Fruit fly (Drosophila melanogaster) whole organism, embryonic: Measurements from ENCODE around the gene fit.

Experiments used
- Abd-B ChIP-seq: fragments of 200-800 bp; sonication (Bioruptor generic); optimal IDR thresholded peaks from 2 replicates; lab custom pipeline; 2018; ENCODE audit warnings: missing biosample characterization, mild to moderate bottlenecking, missing genetic modification characterization, moderate library complexity
- Adf1 ChIP-seq: fragments of 200-800 bp; sonication (Bioruptor generic); IDR thresholded peaks from 2 replicates; pipeline ENCODE4 v1.3.6; 2022; ENCODE audit warnings: missing biosample characterization, missing genetic modification characterization
- Blimp-1 ChIP-seq: fragments of 200-800 bp; sonication (Bioruptor generic); optimal IDR thresholded peaks from 3 replicates; lab custom pipeline; 2018; ENCODE audit warnings: missing biosample characterization, missing genetic modification characterization, mild to moderate bottlenecking, moderate library complexity, missing genetic modification reagents
- CG10979 ChIP-seq: fragments of 200-800 bp; sonication (Bioruptor generic); optimal IDR thresholded peaks from 2 replicates; lab custom pipeline; 2018; ENCODE audit warnings: missing biosample characterization, mild to moderate bottlenecking, missing genetic modification characterization, moderate library complexity
- CG11085 ChIP-seq: fragments of 200-800 bp; sonication (Bioruptor generic); IDR thresholded peaks from 2 replicates; pipeline ENCODE4 v1.3.6; 2022; ENCODE audit warnings: missing biosample characterization, missing genetic modification characterization
- CG12104 ChIP-seq: fragments of 200-800 bp; sonication (Bioruptor generic); optimal IDR thresholded peaks from 3 replicates; lab custom pipeline; 2016; ENCODE audit warnings: missing biosample characterization, missing genetic modification characterization
- CG12659 ChIP-seq: fragments of 200-800 bp; sonication (Bioruptor generic); optimal IDR thresholded peaks from 3 replicates; lab custom pipeline; 2017; ENCODE audit warnings: mild to moderate bottlenecking, missing biosample characterization, missing genetic modification reagents, missing genetic modification characterization
- CG14710 ChIP-seq: fragments of 200-800 bp; sonication (Bioruptor generic); optimal IDR thresholded peaks from 3 replicates; lab custom pipeline; 2019; ENCODE audit warnings: missing biosample characterization, mild to moderate bottlenecking, missing genetic modification characterization, moderate library complexity
- CG15479 ChIP-seq: fragments of 200-800 bp; sonication (Bioruptor generic); optimal IDR thresholded peaks from 3 replicates; lab custom pipeline; 2019; ENCODE audit warnings: missing biosample characterization, mild to moderate bottlenecking, missing genetic modification characterization, moderate library complexity
- CG17186 ChIP-seq: fragments of 200-800 bp; sonication (Bioruptor generic); optimal IDR thresholded peaks from 3 replicates; lab custom pipeline; 2017; ENCODE audit warnings: missing biosample characterization, missing genetic modification reagents, missing genetic modification characterization
- CG18599 ChIP-seq: fragments of 200-800 bp; sonication (Bioruptor generic); optimal IDR thresholded peaks from 3 replicates; lab custom pipeline; 2017; ENCODE audit warnings: missing biosample characterization, missing genetic modification characterization, mild to moderate bottlenecking, moderate library complexity, missing genetic modification reagents
- CG3065 ChIP-seq: fragments of 200-800 bp; sonication (Bioruptor generic); optimal IDR thresholded peaks from 2 replicates; lab custom pipeline; 2016; ENCODE audit warnings: missing biosample characterization, missing genetic modification characterization
- CG31388 ChIP-seq: fragments of 200-800 bp; sonication (Bioruptor generic); optimal IDR thresholded peaks from 2 replicates; lab custom pipeline; 2016; ENCODE audit warnings: missing biosample characterization, missing genetic modification characterization
- CG32532 ChIP-seq: fragments of 200-800 bp; sonication (Bioruptor generic); IDR thresholded peaks from 2 replicates; pipeline ENCODE4 v1.3.6; 2022; ENCODE audit warnings: missing biosample characterization, missing genetic modification characterization
- CG33213 ChIP-seq: fragments of 200-800 bp; sonication (Bioruptor generic); optimal IDR thresholded peaks from 3 replicates; lab custom pipeline; 2016; ENCODE audit warnings: missing biosample characterization, missing genetic modification characterization
- CG34422 ChIP-seq: fragments of 200-800 bp; sonication (Bioruptor generic); IDR thresholded peaks from 3 replicates; pipeline ENCODE4 v1.3.6; 2022; ENCODE audit warnings: missing biosample characterization, missing genetic modification characterization
- CG3995 ChIP-seq: fragments of 200-800 bp; sonication (Bioruptor generic); optimal IDR thresholded peaks from 3 replicates; lab custom pipeline; 2016; ENCODE audit warnings: missing biosample characterization, missing genetic modification characterization
- CG6791 ChIP-seq: fragments of 200-800 bp; sonication (Bioruptor generic); IDR thresholded peaks from 3 replicates; pipeline ENCODE4 v1.3.6; 2022; ENCODE audit warnings: missing biosample characterization, missing genetic modification characterization; ENCODE audit not compliant: partially characterized antibody
- CG6854 ChIP-seq: fragments of 200-800 bp; sonication (Bioruptor generic); optimal IDR thresholded peaks from 3 replicates; lab custom pipeline; 2017; ENCODE audit warnings: missing biosample characterization, mild to moderate bottlenecking, missing genetic modification characterization
- CG7357 ChIP-seq: fragments of 200-800 bp; sonication (Bioruptor generic); IDR thresholded peaks from 3 replicates; pipeline ENCODE4 v1.3.6; 2022; ENCODE audit warnings: missing biosample characterization, missing genetic modification characterization
- CG7745 ChIP-seq: fragments of 200-800 bp; sonication (Bioruptor generic); optimal IDR thresholded peaks from 2 replicates; lab custom pipeline; 2018; ENCODE audit warnings: missing biosample characterization, mild to moderate bottlenecking, missing genetic modification characterization, moderate library complexity
- CG7963 ChIP-seq: fragments of 200-800 bp; sonication (Bioruptor generic); IDR thresholded peaks from 3 replicates; pipeline ENCODE4 v1.3.6; 2022; ENCODE audit warnings: missing biosample characterization, missing genetic modification characterization; ENCODE audit not compliant: partially characterized antibody
- CG7987 ChIP-seq: fragments of 200-800 bp; sonication (Bioruptor generic); optimal IDR thresholded peaks from 2 replicates; lab custom pipeline; 2018; ENCODE audit warnings: missing biosample characterization, mild to moderate bottlenecking, missing genetic modification characterization, moderate library complexity
- CG9609 ChIP-seq: fragments of 200-800 bp; sonication (Bioruptor generic); optimal IDR thresholded peaks from 3 replicates; lab custom pipeline; 2016; ENCODE audit warnings: missing biosample characterization, missing genetic modification characterization
- Camta ChIP-seq: fragments of 200-800 bp; sonication (Bioruptor generic); optimal IDR thresholded peaks from 2 replicates; lab custom pipeline; 2016; ENCODE audit warnings: missing biosample characterization, missing genetic modification characterization
- Chrac-16 ChIP-seq: fragments of 200-800 bp; sonication (Bioruptor generic); optimal IDR thresholded peaks from 3 replicates; lab custom pipeline; 2016; ENCODE audit warnings: missing biosample characterization, missing genetic modification characterization
- D19A ChIP-seq: fragments of 200-800 bp; optimal IDR thresholded peaks from 3 replicates; lab custom pipeline; 2019; ENCODE audit warnings: missing biosample characterization, mild to moderate bottlenecking, missing genetic modification characterization, moderate library complexity
- Ets65A ChIP-seq: fragments of 200-800 bp; sonication (Bioruptor generic); peaks from one replicate; lab custom pipeline; 2016; ENCODE audit warnings: missing biosample characterization, missing genetic modification characterization
- GATAe ChIP-seq: fragments of 200-800 bp; sonication (Bioruptor generic); conservative IDR thresholded peaks from 2 replicates; pipeline ENCODE4 v1.3.6; 2022; ENCODE audit warnings: missing biosample characterization, missing genetic modification characterization
- Gsc ChIP-seq: fragments of 200-800 bp; sonication (Bioruptor generic); IDR thresholded peaks from 2 replicates; pipeline ENCODE4 v1.3.6; 2022; ENCODE audit warnings: missing biosample characterization, missing genetic modification characterization
- Hmx ChIP-seq: fragments of 200-800 bp; sonication (Bioruptor generic); optimal IDR thresholded peaks from 2 replicates; lab custom pipeline; 2016; ENCODE audit warnings: missing biosample characterization, missing genetic modification characterization
- Max ChIP-seq: fragments of 200-800 bp; sonication (Bioruptor generic); optimal IDR thresholded peaks from 2 replicates; lab custom pipeline; 2016; ENCODE audit warnings: missing biosample characterization, mild to moderate bottlenecking, missing genetic modification characterization
- PHDP ChIP-seq: fragments of 200-800 bp; sonication (Bioruptor generic); optimal IDR thresholded peaks from 3 replicates; lab custom pipeline; 2018; ENCODE audit warnings: missing biosample characterization, mild to moderate bottlenecking, missing genetic modification characterization, moderate library complexity
- Sox102F ChIP-seq: fragments of 200-800 bp; sonication (Bioruptor generic); optimal IDR thresholded peaks from 2 replicates; lab custom pipeline; 2018; ENCODE audit warnings: missing biosample characterization, mild to moderate bottlenecking, missing genetic modification characterization, moderate library complexity
- crol ChIP-seq: fragments of 200-800 bp; sonication (Bioruptor generic); IDR thresholded peaks from 2 replicates; pipeline ENCODE4 v1.3.6; 2022; ENCODE audit warnings: missing biosample characterization, missing genetic modification characterization
- dysf ChIP-seq: fragments of 200-800 bp; sonication (Bioruptor generic); IDR thresholded peaks from 3 replicates; pipeline ENCODE4 v1.3.6; 2022; ENCODE audit warnings: missing biosample characterization, missing genetic modification characterization
- gem ChIP-seq: fragments of 200-800 bp; sonication (Bioruptor generic); optimal IDR thresholded peaks from 2 replicates; lab custom pipeline; 2019; ENCODE audit warnings: missing biosample characterization, mild to moderate bottlenecking, missing genetic modification characterization, moderate library complexity
- gsb-n ChIP-seq: fragments of 200-800 bp; sonication (Bioruptor generic); optimal IDR thresholded peaks from 3 replicates; lab custom pipeline; 2018; ENCODE audit warnings: missing biosample characterization, mild to moderate bottlenecking, missing genetic modification characterization
- hkb ChIP-seq, 2 experiments: fragments of 200-800 bp in 1 of 2; fragments of >200 bp in 1 of 2; sonication (Bioruptor generic) in 1 of 2; IDR thresholded peaks in 1 of 2; optimal IDR thresholded peaks in 1 of 2; 2 replicates each; pipeline versions ENCODE4 v1.3.6 to Lab custom; 2017 to 2022; ENCODE audit warnings: missing biosample characterization in 1 of 2, missing genetic modification characterization in 1 of 2
- lilli ChIP-seq: fragments of 200-800 bp; sonication (Bioruptor generic); optimal IDR thresholded peaks from 3 replicates; lab custom pipeline; 2016; ENCODE audit warnings: missing biosample characterization, missing genetic modification characterization
- maf-S ChIP-seq: fragments of 200-800 bp; sonication (Bioruptor generic); optimal IDR thresholded peaks from 2 replicates; lab custom pipeline; 2016; ENCODE audit warnings: missing biosample characterization, missing genetic modification characterization
- mam ChIP-seq: fragments of 200-800 bp; sonication (Bioruptor generic); optimal IDR thresholded peaks from 3 replicates; lab custom pipeline; 2016; ENCODE audit warnings: missing biosample characterization, missing genetic modification characterization
- p53 ChIP-seq: fragments of 200-800 bp; sonication (Bioruptor generic); optimal IDR thresholded peaks from 2 replicates; lab custom pipeline; 2016; ENCODE audit warnings: missing biosample characterization, missing genetic modification characterization
- pfk ChIP-seq: fragments of 200-800 bp; sonication (Bioruptor generic); optimal IDR thresholded peaks from 2 replicates; lab custom pipeline; 2018; ENCODE audit warnings: missing biosample characterization, mild to moderate bottlenecking, missing genetic modification characterization, moderate library complexity
- ro ChIP-seq: fragments of 200-800 bp; sonication (Bioruptor generic); IDR thresholded peaks from 2 replicates; pipeline ENCODE4 v1.3.6; 2022; ENCODE audit warnings: missing biosample characterization, missing genetic modification characterization
- salm ChIP-seq: fragments of 200-800 bp; sonication (Bioruptor generic); optimal IDR thresholded peaks from 2 replicates; lab custom pipeline; 2018; ENCODE audit warnings: missing biosample characterization, mild to moderate bottlenecking, missing genetic modification characterization
- sc ChIP-seq, 3 experiments: fragments of >200 bp in 2 of 3; fragments of 200-800 bp in 1 of 3; sonication (Bioruptor generic) in 1 of 3; optimal IDR thresholded peaks; 2 replicates in 2 of 3; 3 replicates in 1 of 3; lab custom pipeline; 2017; ENCODE audit warnings: mild to moderate bottlenecking in 1 of 3, missing biosample characterization in 1 of 3, missing genetic modification characterization in 1 of 3, missing genetic modification reagents in 1 of 3
- yki ChIP-seq: fragments of >200 bp; optimal IDR thresholded peaks from 3 replicates; lab custom pipeline; 2018

Gene fit

DNA sequence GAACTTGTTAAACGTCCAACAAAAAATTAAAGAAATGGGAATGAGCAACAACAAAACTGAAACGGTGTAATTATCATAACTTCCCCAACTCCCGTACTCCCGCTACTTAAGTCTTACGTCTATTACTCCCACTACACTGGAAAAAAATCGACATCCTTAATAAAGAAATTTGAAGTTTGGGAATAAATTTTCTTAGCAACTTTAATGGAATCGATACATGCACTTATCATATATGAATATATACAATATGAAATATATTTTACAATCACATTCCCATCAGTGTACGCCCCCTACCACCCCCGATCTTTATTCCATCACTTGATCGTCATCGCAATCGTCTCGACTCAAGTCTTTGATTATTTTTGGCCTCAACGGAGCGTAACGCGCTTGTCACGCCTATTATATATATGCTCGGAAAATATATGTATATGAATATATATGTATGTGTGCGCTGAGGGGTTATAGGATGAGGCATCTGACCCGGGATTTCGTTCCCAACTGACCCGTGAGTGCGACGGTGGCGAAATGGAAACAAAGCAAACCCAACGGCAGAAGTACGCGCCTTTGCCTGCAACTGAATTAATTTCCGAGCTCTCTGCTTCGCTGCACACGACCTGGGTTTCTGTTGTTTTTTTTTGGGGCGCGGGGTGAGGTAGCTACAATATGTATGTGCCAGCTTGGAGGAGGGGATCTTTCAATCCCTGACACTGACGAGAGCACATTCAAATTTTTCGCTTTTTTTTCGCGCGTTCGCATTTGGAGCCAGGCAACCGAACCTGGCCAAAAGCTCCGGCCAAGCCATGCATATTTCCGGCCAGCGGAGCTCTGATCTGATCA is 49.8 kb downstream of the fit start (continued):
- TF ChIP-seq salm (tag; lab: Kevin White, UChicago): no peak
- no peak for TF ChIP-seq Hmx
- no peak for TF ChIP-seq mam (GFP tag; lab: Kevin White, UChicago)
- no peak for TF ChIP-seq CG3065
- TF ChIP-seq CG6854: no peak
- no peak for TF ChIP-seq CG9609 (GFP tag; lab: Kevin White, UChicago)
- TF ChIP-seq CG32532: no peak; the same call in 1 of the 2 replicates
- no peak for TF ChIP-seq hkb (optimal IDR thresholded peaks at IDR 0.05; lab: Kevin White, UChicago)
- no peak for TF ChIP-seq hkb (GFP tag; IDR thresholded peaks at IDR 0.05; lab: Robert Waterston, UW)
- no peak for TF ChIP-seq yki
- no peak for TF ChIP-seq CG15479 (GFP tag; lab: Kevin White, UChicago)
- TF ChIP-seq CG11085 (GFP tag; lab: Robert Waterston, UW): no peak
- TF ChIP-seq lilli: no peak
- TF ChIP-seq Sox102F (GFP tag; lab: Kevin White, UChicago): peak; percentile 63
- TF ChIP-seq p53 (GFP tag; lab: Kevin White, UChicago): no peak
- no peak for TF ChIP-seq pfk (GFP tag; lab: Kevin White, UChicago)
- no peak for TF ChIP-seq CG33213 (GFP tag; lab: Kevin White, UChicago)
- TF ChIP-seq CG7745 (tag; lab: Kevin White, UChicago): no peak
- no peak for TF ChIP-seq CG7987 (GFP tag; lab: Kevin White, UChicago)
- peak; percentile 33 for TF ChIP-seq Chrac-16 (GFP tag; lab: Kevin White, UChicago)
- TF ChIP-seq crol (GFP tag; lab: Robert Waterston, UW): peak; percentile 59
- no peak for TF ChIP-seq CG6791 (GFP tag; lab: Robert Waterston, UW)
- TF ChIP-seq CG31388 (GFP tag; lab: Kevin White, UChicago): no peak
- TF ChIP-seq CG18599 (GFP tag; lab: Kevin White, UChicago): no peak
- peak; percentile 27 for TF ChIP-seq Blimp-1 (GFP tag; lab: Kevin White, UChicago)
- TF ChIP-seq gsb-n (tag; lab: Kevin White, UChicago): peak; percentile 64
- no peak for TF ChIP-seq Max (GFP tag; lab: Kevin White, UChicago)
- no peak for TF ChIP-seq maf-S (GFP tag; lab: Kevin White, UChicago)
- TF ChIP-seq Camta (GFP tag; lab: Kevin White, UChicago): no peak
- no peak for TF ChIP-seq CG34422 (GFP tag; lab: Robert Waterston, UW)
- no peak for TF ChIP-seq CG3995
- no peak for TF ChIP-seq CG17186
- no peak for TF ChIP-seq CG12104
- TF ChIP-seq PHDP: peak; percentile 43
- peak; percentile 2 for TF ChIP-seq CG14710 (tag; lab: Kevin White, UChicago)
- peak; percentile 32 for TF ChIP-seq D19A
- no peak for TF ChIP-seq sc (optimal IDR thresholded peaks at IDR 0.05; lab: Kevin White, UChicago)
- peak; percentile 34 for TF ChIP-seq sc (GFP tag; optimal IDR thresholded peaks at IDR 0.05; lab: Kevin White, UChicago)
- TF ChIP-seq CG12659 (GFP tag; lab: Kevin White, UChicago): peak; percentile 15
- TF ChIP-seq CG7963 (GFP tag; lab: Robert Waterston, UW): no peak
- 0 out of 3 replicates have a peak, but pooled peaks have one; percentile 40 for TF ChIP-seq dysf (GFP tag; lab: Robert Waterston, UW)
- no peak for TF ChIP-seq Ets65A (GFP tag; lab: Kevin White, UChicago)
- no peak for TF ChIP-seq Gsc
- no peak for TF ChIP-seq Abd-B
- 0 out of 3 replicates have a peak, but pooled peaks have one; percentile 8 for TF ChIP-seq CG7357 (GFP tag; lab: Robert Waterston, UW)
- TF ChIP-seq GATAe: no peak
- TF ChIP-seq Adf1 (GFP tag; lab: Robert Waterston, UW): no peak
- TF ChIP-seq gem (tag; lab: Kevin White, UChicago): peak; percentile 71
- no peak for TF ChIP-seq ro
- peak; percentile 52 for TF ChIP-seq CG10979 (tag; lab: Kevin White, UChicago)
